Fruit fly (Drosophila melanogaster): ENCODE results near the gene CG4596.

dm6 chr3R:10859713-10860112, 13.1 kb upstream of the CG4596 start, which contains the start of gene CG14694:
- TF ChIP-seq ovo (GFP tag; optimal IDR thresholded peaks at IDR 0.05) (no peak), CG7045 (GFP tag; optimal IDR thresholded peaks at IDR 0.05) (no peak), toe (GFP tag; optimal IDR thresholded peaks at IDR 0.05) (no peak), CG5204 (GFP tag; optimal IDR thresholded peaks at IDR 0.05) (no peak), kay (GFP tag; ENCODE audit: borderline replicate concordance) (no peak), cnc (optimal IDR thresholded peaks at IDR 0.05) (no peak), CG12768 (GFP tag; optimal IDR thresholded peaks at IDR 0.05) (no peak), Crg-1 (GFP tag; optimal IDR thresholded peaks at IDR 0.05) (no peak)

All from whole organism, adult.